Worm (Caenorhabditis elegans) whole organism, young adult: ENCODE data around the gene dohh-1.

Source experiments
- B0336.3 ChIP-seq: fragments of 200-800 bp; sonication (Bioruptor generic); IDR thresholded peaks from 2 replicates; pipeline ENCODE4 v1.3.6; 2022; ENCODE audit warnings: missing genetic modification characterization, missing compliant biosample characterization
- D2030.7 ChIP-seq: fragments of 200-800 bp; sonication (Bioruptor generic); IDR thresholded peaks from 2 replicates; pipeline ENCODE4 v1.3.6; 2022; ENCODE audit warnings: missing genetic modification reagents, missing genetic modification characterization, missing compliant biosample characterization
- Y53G8AR.9 ChIP-seq: fragments of 200-800 bp; sonication (Bioruptor generic); conservative IDR thresholded peaks from 2 replicates; pipeline ENCODE4 v1.3.6; 2022; ENCODE audit warnings: missing genetic modification reagents, missing genetic modification characterization, missing compliant biosample characterization
- Y56A3A.18 ChIP-seq: fragments of 200-800 bp; sonication (Bioruptor generic); IDR thresholded peaks from 2 replicates; pipeline ENCODE4 v1.3.6; 2022; ENCODE audit warnings: missing genetic modification reagents, missing genetic modification characterization, missing compliant biosample characterization
- Y95B8A.8 ChIP-seq: fragments of 200-800 bp; sonication (Bioruptor generic); IDR thresholded peaks from 2 replicates; pipeline ENCODE4 v1.3.6; 2022; ENCODE audit warnings: missing genetic modification reagents, missing genetic modification characterization, missing compliant biosample characterization
- aptf-2 ChIP-seq: fragments of 200-800 bp; sonication (Bioruptor generic); conservative IDR thresholded peaks from 2 replicates; pipeline ENCODE4 v1.3.6; 2022; ENCODE audit warnings: missing genetic modification reagents, missing genetic modification characterization, missing compliant biosample characterization
- atf-7 ChIP-seq: sonication (generic microtip); optimal IDR thresholded peaks from 2 replicates; lab custom pipeline; 2017; ENCODE audit warnings: mild to moderate bottlenecking, missing genetic modification characterization, missing compliant biosample characterization
- athp-1 ChIP-seq: sonication (generic microtip); optimal IDR thresholded peaks from 2 replicates; lab custom pipeline; 2017; ENCODE audit warnings: mild to moderate bottlenecking, missing genetic modification characterization, missing compliant biosample characterization
- attf-3 ChIP-seq: fragments of 200-800 bp; sonication (Bioruptor generic); conservative IDR thresholded peaks from 2 replicates; pipeline ENCODE4 v1.3.6; 2022; ENCODE audit warnings: missing genetic modification reagents, missing genetic modification characterization, missing compliant biosample characterization
- attf-6 ChIP-seq: fragments of 200-800 bp; sonication (Bioruptor generic); IDR thresholded peaks from 2 replicates; pipeline ENCODE4 v1.3.6; 2022; ENCODE audit warnings: missing genetic modification reagents, missing genetic modification characterization, missing compliant biosample characterization
- ceh-40 ChIP-seq: fragments of 200-800 bp; sonication (Bioruptor generic); IDR thresholded peaks from 2 replicates; pipeline ENCODE4 v1.3.6; 2022; ENCODE audit warnings: missing genetic modification characterization, missing compliant biosample characterization
- ceh-58 ChIP-seq: fragments of 200-800 bp; sonication (Bioruptor generic); IDR thresholded peaks from 2 replicates; pipeline ENCODE4 v1.3.6; 2022; ENCODE audit warnings: missing genetic modification characterization, missing compliant biosample characterization
- ceh-91 ChIP-seq: fragments of 200-800 bp; sonication (Bioruptor generic); IDR thresholded peaks from 2 replicates; pipeline ENCODE4 v1.3.6; 2022; ENCODE audit warnings: missing genetic modification reagents, missing genetic modification characterization, missing compliant biosample characterization
- chd-7 ChIP-seq: sonication (generic microtip); optimal IDR thresholded peaks from 2 replicates; lab custom pipeline; 2016; ENCODE audit warnings: mild to moderate bottlenecking, missing genetic modification characterization, moderate library complexity, missing compliant biosample characterization
- dpff-1 ChIP-seq: sonication (generic microtip); optimal IDR thresholded peaks from 2 replicates; lab custom pipeline; 2017; ENCODE audit warnings: mild to moderate bottlenecking, missing genetic modification characterization, missing compliant biosample characterization
- efl-1 ChIP-seq: fragments of 150-350 bp; optimal IDR thresholded peaks from 2 replicates; lab custom pipeline; 2014; ENCODE audit warnings: missing biosample characterization, missing genetic modification reagents, missing genetic modification characterization
- egrh-3 ChIP-seq: fragments of 200-800 bp; sonication (Bioruptor generic); IDR thresholded peaks from 2 replicates; pipeline ENCODE4 v1.3.6; 2022; ENCODE audit warnings: missing genetic modification reagents, missing genetic modification characterization, missing compliant biosample characterization
- ekl-4 ChIP-seq: fragments of 200-800 bp; sonication (Bioruptor generic); IDR thresholded peaks from 2 replicates; pipeline ENCODE4 v1.3.6; 2022; ENCODE audit warnings: missing genetic modification reagents, missing genetic modification characterization, missing compliant biosample characterization
- ets-4 ChIP-seq: fragments of 200-800 bp; sonication (Bioruptor generic); optimal IDR thresholded peaks from 2 replicates; lab custom pipeline; 2018; ENCODE audit warnings: mild to moderate bottlenecking, missing genetic modification characterization, missing compliant biosample characterization
- gei-17 ChIP-seq: fragments of 200-800 bp; sonication (Bioruptor generic); optimal IDR thresholded peaks from 2 replicates; lab custom pipeline; 2018; ENCODE audit warnings: mild to moderate bottlenecking, missing genetic modification characterization, missing compliant biosample characterization
- him-1 ChIP-seq: sonication (generic microtip); optimal IDR thresholded peaks from 2 replicates; lab custom pipeline; 2016; ENCODE audit warnings: missing genotype, missing genetic modification reagents, missing genetic modification characterization, missing compliant biosample characterization
- hlh-26 ChIP-seq: fragments of 200-800 bp; sonication (Bioruptor generic); conservative IDR thresholded peaks from 2 replicates; pipeline ENCODE4 v1.3.6; 2022; ENCODE audit warnings: missing genetic modification reagents, missing genetic modification characterization, missing compliant biosample characterization
- lag-1 ChIP-seq: fragments of 200-800 bp; sonication (Bioruptor generic); IDR thresholded peaks from 2 replicates; pipeline ENCODE4 v1.3.6; 2022; ENCODE audit warnings: missing genetic modification reagents, missing genetic modification characterization, missing compliant biosample characterization
- let-607 ChIP-seq, 2 experiments: fragments of 200-800 bp in 1 of 2; sonication (Bioruptor generic) in 1 of 2; sonication (generic microtip) in 1 of 2; optimal IDR thresholded peaks; 2 replicates each; lab custom pipeline; 2016 to 2018; ENCODE audit warnings: mild to moderate bottlenecking in 2 of 2, missing compliant biosample characterization in 2 of 2, missing genetic modification characterization in 2 of 2, moderate library complexity in 2 of 2, missing genotype in 1 of 2
- lin-35 ChIP-seq, 3 experiments: fragments of 150-350 bp in 2 of 3; sonication (generic microtip) in 1 of 3; optimal IDR thresholded peaks; 2 replicates each; lab custom pipeline; 2014 to 2018; ENCODE audit warnings: missing biosample characterization in 3 of 3, missing genetic modification characterization in 3 of 3, missing genetic modification reagents in 3 of 3
- lir-1 ChIP-seq: fragments of 200-800 bp; sonication (Bioruptor generic); conservative IDR thresholded peaks from 2 replicates; pipeline ENCODE4 v1.3.6; 2022; ENCODE audit warnings: missing genetic modification reagents, missing genetic modification characterization, missing compliant biosample characterization
- lsl-1 ChIP-seq: fragments of 200-800 bp; sonication (Bioruptor generic); optimal IDR thresholded peaks from 2 replicates; lab custom pipeline; 2018; ENCODE audit warnings: mild to moderate bottlenecking, missing genetic modification characterization, moderate library complexity, missing compliant biosample characterization
- lsy-27 ChIP-seq: sonication (generic microtip); optimal IDR thresholded peaks from 2 replicates; lab custom pipeline; 2017; ENCODE audit warnings: missing genetic modification characterization, mild to moderate bottlenecking, missing compliant biosample characterization, antibody characterized with exemption, missing genotype, borderline replicate concordance; ENCODE audit not compliant: insufficient read depth
- madf-3 ChIP-seq: fragments of 200-800 bp; sonication (Bioruptor generic); IDR thresholded peaks from 2 replicates; pipeline ENCODE4 v1.3.6; 2022; ENCODE audit warnings: missing genetic modification reagents, missing genetic modification characterization, missing compliant biosample characterization
- madf-8 ChIP-seq: fragments of 200-800 bp; sonication (Bioruptor generic); conservative IDR thresholded peaks from 2 replicates; pipeline ENCODE4 v1.3.6; 2022; ENCODE audit warnings: missing genetic modification reagents, missing genetic modification characterization, missing compliant biosample characterization
- mcd-1 ChIP-seq: fragments of 200-800 bp; sonication (Bioruptor generic); IDR thresholded peaks from 2 replicates; pipeline ENCODE4 v1.3.6; 2022; ENCODE audit warnings: missing genetic modification reagents, missing genetic modification characterization, missing compliant biosample characterization
- mel-28 ChIP-seq: sonication (generic microtip); optimal IDR thresholded peaks from 2 replicates; lab custom pipeline; 2016; ENCODE audit warnings: borderline replicate concordance, mild to moderate bottlenecking, missing genetic modification characterization, missing compliant biosample characterization
- nfya-1 ChIP-seq: sonication (generic microtip); optimal IDR thresholded peaks from 2 replicates; lab custom pipeline; 2017; ENCODE audit warnings: antibody characterized with exemption, missing compliant biosample characterization, missing genetic modification characterization, borderline replicate concordance; ENCODE audit not compliant: insufficient read depth
- nhr-120 ChIP-seq: fragments of 200-800 bp; sonication (Bioruptor generic); IDR thresholded peaks from 2 replicates; pipeline ENCODE4 v1.3.6; 2022; ENCODE audit warnings: missing genetic modification characterization, missing compliant biosample characterization
- nhr-179 ChIP-seq: sonication (generic microtip); optimal IDR thresholded peaks from 2 replicates; lab custom pipeline; 2016; ENCODE audit warnings: mild to moderate bottlenecking, missing genetic modification characterization, missing compliant biosample characterization
- nhr-27 ChIP-seq: fragments of 200-800 bp; sonication (Bioruptor generic); optimal IDR thresholded peaks from 2 replicates; lab custom pipeline; 2018; ENCODE audit warnings: mild to moderate bottlenecking, missing genetic modification characterization, moderate library complexity, missing compliant biosample characterization
- pha-4 ChIP-seq: fragments of 150-350 bp; sonication (generic microtip); optimal IDR thresholded peaks from 2 replicates; lab custom pipeline; 2014; ENCODE audit warnings: missing biosample characterization, missing genetic modification reagents, missing genetic modification characterization
- sdz-38 ChIP-seq: sonication (generic microtip); optimal IDR thresholded peaks from 2 replicates; lab custom pipeline; 2016; ENCODE audit warnings: missing genotype, missing genetic modification characterization, missing compliant biosample characterization
- sea-2 ChIP-seq: fragments of 200-800 bp; sonication (Bioruptor generic); IDR thresholded peaks from 2 replicates; pipeline ENCODE4 v1.3.6; 2022; ENCODE audit warnings: missing genetic modification characterization, missing compliant biosample characterization
- snpc-1.3 ChIP-seq: sonication (generic microtip); optimal IDR thresholded peaks from 2 replicates; lab custom pipeline; 2017; ENCODE audit warnings: missing genetic modification characterization, mild to moderate bottlenecking, missing compliant biosample characterization, antibody characterized with exemption, moderate library complexity, missing genotype, missing genetic modification reagents; ENCODE audit not compliant: insufficient read depth
- snpc-4 ChIP-seq, 5 experiments: fragments of 150-350 bp in 1 of 5; sonication (generic microtip) in 4 of 5; optimal IDR thresholded peaks; 2 replicates each; lab custom pipeline; 2014 to 2018; ENCODE audit warnings: missing genetic modification characterization in 5 of 5, missing biosample characterization in 3 of 5, antibody characterized with exemption in 2 of 5, mild to moderate bottlenecking in 2 of 5, missing compliant biosample characterization in 2 of 5, missing genotype in 2 of 5, moderate library complexity in 2 of 5, missing genetic modification reagents in 1 of 5
- tlf-1 ChIP-seq: fragments of 200-800 bp; sonication (Bioruptor generic); optimal IDR thresholded peaks from 2 replicates; lab custom pipeline; 2018; ENCODE audit warnings: mild to moderate bottlenecking, missing genetic modification characterization, missing compliant biosample characterization
- unc-130 ChIP-seq: sonication (generic microtip); optimal IDR thresholded peaks from 2 replicates; lab custom pipeline; 2016; ENCODE audit warnings: missing genetic modification reagents, missing genetic modification characterization, missing compliant biosample characterization
- xnd-1 ChIP-seq: sonication (generic microtip); optimal IDR thresholded peaks from 2 replicates; lab custom pipeline; 2016; ENCODE audit warnings: missing genotype, missing genetic modification reagents, missing genetic modification characterization, missing compliant biosample characterization
- zfh-2 ChIP-seq: fragments of 200-800 bp; sonication (Bioruptor generic); conservative IDR thresholded peaks from 2 replicates; pipeline ENCODE4 v1.3.6; 2022; ENCODE audit warnings: missing genetic modification reagents, missing genetic modification characterization, missing compliant biosample characterization
- ztf-3 ChIP-seq: fragments of 200-800 bp; sonication (Bioruptor generic); optimal IDR thresholded peaks from 2 replicates; lab custom pipeline; 2018; ENCODE audit warnings: mild to moderate bottlenecking, missing genetic modification characterization, missing compliant biosample characterization

Gene dohh-1

DNA sequence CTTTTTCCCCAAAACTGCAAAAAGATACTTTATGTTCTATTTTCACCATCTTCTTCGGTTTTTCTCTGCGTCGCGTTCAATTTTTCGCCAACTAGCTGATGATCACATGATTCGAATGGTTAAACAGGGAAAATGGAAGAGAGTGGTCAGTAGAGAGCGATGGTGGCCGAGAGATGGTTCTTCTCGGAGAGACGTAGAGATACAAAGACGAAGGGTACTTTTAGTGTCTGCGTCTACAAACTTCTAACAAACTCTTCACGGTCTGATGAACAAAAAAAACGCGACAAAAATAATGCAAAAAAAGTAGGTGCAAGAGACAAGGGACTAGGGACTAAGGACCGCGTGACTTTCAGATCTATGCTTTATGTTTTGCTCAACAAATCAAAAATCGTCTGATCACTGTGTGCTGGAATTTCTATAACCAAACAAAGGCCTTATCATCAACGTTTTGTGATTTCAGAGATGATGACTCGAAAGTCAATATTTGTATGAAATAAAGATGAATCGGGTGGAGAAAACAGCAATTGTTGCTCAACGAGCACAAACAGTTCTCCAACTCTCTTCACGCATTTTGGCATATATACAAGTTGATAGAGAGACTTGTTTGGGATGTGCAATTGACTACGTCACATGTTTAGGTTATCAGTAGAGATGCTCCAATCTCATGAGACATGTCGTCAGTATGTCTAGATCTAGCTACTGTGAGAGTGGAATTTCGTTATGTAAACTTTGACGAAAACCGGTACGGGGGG lies 27.6 kb upstream of the dohh-1 start:
- peak; percentile 87 for TF ChIP-seq atf-7
- no peak for TF ChIP-seq sea-2 (GFP tag; lab: Robert Waterston, UW)
- TF ChIP-seq lsl-1 (GFP tag; lab: Kevin White, UChicago) = no peak
- 0 out of 2 replicates have a peak, but pooled peaks have one; percentile 49 for TF ChIP-seq lir-1
- TF ChIP-seq let-607 (tag; optimal IDR thresholded peaks at IDR 0.05; lab: Kevin White, UChicago) = peak in 1 of 2 experiments; percentile 66
- peak; percentile 71 for TF ChIP-seq zfh-2 (GFP tag; lab: Robert Waterston, UW)
- TF ChIP-seq lin-35 (GFP tag; optimal IDR thresholded peaks at IDR 0.05; lab: Kevin White, UChicago) = peak in 1 of 3 experiments; percentile 87
- TF ChIP-seq attf-3 (GFP tag; lab: Robert Waterston, UW) = no peak
- TF ChIP-seq mcd-1 (GFP tag; lab: Robert Waterston, UW) = peak; percentile 69
- TF ChIP-seq madf-3 (GFP tag; lab: Robert Waterston, UW) = peak; percentile 81
- TF ChIP-seq lsy-27 (tag; lab: Kevin White, UChicago) = no peak
- no peak for TF ChIP-seq unc-130 (GFP tag; lab: Kevin White, UChicago)
- TF ChIP-seq nfya-1 (tag; lab: Kevin White, UChicago) = no peak
- TF ChIP-seq snpc-1.3 = no peak
- no peak for TF ChIP-seq pha-4 (tag; lab: Kevin White, UChicago)
- no peak for TF ChIP-seq ets-4
- TF ChIP-seq ceh-91 (GFP tag; lab: Robert Waterston, UW) = no peak
- TF ChIP-seq hlh-26 (GFP tag; lab: Robert Waterston, UW) = no peak
- no peak for TF ChIP-seq madf-8 (GFP tag; lab: Robert Waterston, UW)
- TF ChIP-seq sdz-38 (tag; lab: Kevin White, UChicago) = no peak
- TF ChIP-seq mel-28 (tag; lab: Kevin White, UChicago) = no peak
- TF ChIP-seq ztf-3 = peak; percentile 21
- 0 out of 2 replicates have a peak, but pooled peaks have one; percentile 25 for TF ChIP-seq ceh-40 (GFP tag; lab: Robert Waterston, UW)
- TF ChIP-seq ekl-4 = peak; percentile 71
- TF ChIP-seq athp-1 (tag; lab: Kevin White, UChicago) = peak; percentile 69
- no peak for TF ChIP-seq dpff-1
- no peak for TF ChIP-seq Y95B8A.8 (GFP tag; lab: Robert Waterston, UW)
- TF ChIP-seq efl-1 = no peak
- no peak for TF ChIP-seq ceh-58
- no peak for TF ChIP-seq attf-6
- TF ChIP-seq nhr-179 (tag; lab: Kevin White, UChicago) = no peak
- TF ChIP-seq egrh-3 (GFP tag; lab: Robert Waterston, UW) = 0 out of 2 replicates have a peak, but pooled peaks have one; percentile 10
- TF ChIP-seq Y56A3A.18 (GFP tag; lab: Robert Waterston, UW) = no peak
- no peak for TF ChIP-seq aptf-2 (GFP tag; lab: Robert Waterston, UW)
- TF ChIP-seq D2030.7 (GFP tag; lab: Robert Waterston, UW) = no peak
- TF ChIP-seq him-1 (tag; lab: Kevin White, UChicago) = no peak
- TF ChIP-seq B0336.3 (GFP tag; lab: Robert Waterston, UW) = peak; percentile 80; the same call in 1 of the 2 replicates
- TF ChIP-seq lag-1 = no peak
- no peak for TF ChIP-seq xnd-1
- 0 out of 2 replicates have a peak, but pooled peaks have one; percentile 12 for TF ChIP-seq Y53G8AR.9 (GFP tag; lab: Robert Waterston, UW)
- TF ChIP-seq nhr-27 (tag; lab: Kevin White, UChicago) = no peak
- TF ChIP-seq chd-7 = peak; percentile 87
- peak; percentile 68 for TF ChIP-seq tlf-1 (GFP tag; lab: Kevin White, UChicago)
- no peak for TF ChIP-seq nhr-120 (GFP tag; lab: Robert Waterston, UW)
- no peak for TF ChIP-seq snpc-4 (GFP tag; optimal IDR thresholded peaks at IDR 0.05; lab: Kevin White, UChicago)
- TF ChIP-seq snpc-4 (tag; optimal IDR thresholded peaks at IDR 0.05; lab: Kevin White, UChicago) = peak in 3 of 4 experiments; percentile 16 to 53 (median 52)
- TF ChIP-seq gei-17 (GFP tag; lab: Kevin White, UChicago) = peak; percentile 57
